Fruit fly (Drosophila melanogaster) whole organism, wandering third instar larva: ENCODE measurements around the gene tup.

Source experiments
- Abd-B ChIP-seq: fragments of >200 bp; optimal IDR thresholded peaks from 2 replicates; lab custom pipeline; 2017; ENCODE audit warnings: missing biosample characterization, missing genetic modification characterization
- CG32264 ChIP-seq: fragments of 200-800 bp; sonication (Bioruptor generic); optimal IDR thresholded peaks from 2 replicates; lab custom pipeline; 2016; ENCODE audit warnings: missing biosample characterization, missing genetic modification characterization
- CG9705 ChIP-seq: fragments of 200-800 bp; sonication (Bioruptor generic); optimal IDR thresholded peaks from 2 replicates; lab custom pipeline; 2018; ENCODE audit warnings: missing biosample characterization, mild to moderate bottlenecking, missing genetic modification characterization
- CrebA ChIP-seq: fragments of 200-800 bp; sonication (Bioruptor generic); optimal IDR thresholded peaks from 2 replicates; lab custom pipeline; 2016; ENCODE audit warnings: missing biosample characterization, mild to moderate bottlenecking, missing genetic modification characterization, borderline replicate concordance
- Dfd ChIP-seq: fragments of >200 bp; optimal IDR thresholded peaks from 2 replicates; lab custom pipeline; 2017; ENCODE audit warnings: missing biosample characterization, missing genetic modification characterization
- Dif ChIP-seq: fragments of 200-275, 200-300 bp; sonication (Bioruptor generic); optimal IDR thresholded peaks from 2 replicates; lab custom pipeline; 2018; ENCODE audit warnings: missing biosample characterization, missing genetic modification characterization; ENCODE audit not compliant: partially characterized antibody
- GATAd ChIP-seq: sonication (Bioruptor generic); optimal IDR thresholded peaks from 2 replicates; lab custom pipeline; 2016; ENCODE audit warnings: missing biosample characterization, missing genetic modification characterization
- HLH106 ChIP-seq: fragments of 200-800 bp; optimal IDR thresholded peaks from 3 replicates; lab custom pipeline; 2019; ENCODE audit warnings: missing biosample characterization, mild to moderate bottlenecking, missing genetic modification characterization, moderate library complexity
- Hnf4 ChIP-seq: fragments of 200-800 bp; sonication (Bioruptor generic); optimal IDR thresholded peaks from 2 replicates; lab custom pipeline; 2016; ENCODE audit warnings: missing biosample characterization, mild to moderate bottlenecking, missing genetic modification characterization
- Hr78 ChIP-seq: fragments of >200 bp; optimal IDR thresholded peaks from 2 replicates; lab custom pipeline; 2017; ENCODE audit warnings: missing biosample characterization, missing genetic modification characterization
- Hr83 ChIP-seq: fragments of 200-300 bp; sonication (Bioruptor generic); optimal IDR thresholded peaks from 2 replicates; lab custom pipeline; 2016; ENCODE audit warnings: missing biosample characterization, mild to moderate bottlenecking, missing genetic modification characterization, moderate library complexity; ENCODE audit not compliant: poor library complexity, severe bottlenecking
- Jra ChIP-seq: sonication (Bioruptor generic); optimal IDR thresholded peaks from 2 replicates; lab custom pipeline; 2016; ENCODE audit warnings: missing biosample characterization, missing genetic modification characterization
- Mio ChIP-seq: sonication (Bioruptor generic); optimal IDR thresholded peaks from 2 replicates; lab custom pipeline; 2016; ENCODE audit warnings: missing biosample characterization, missing genetic modification characterization
- Myc ChIP-seq: fragments of >200 bp; optimal IDR thresholded peaks from 2 replicates; lab custom pipeline; 2017
- N ChIP-seq: fragments of >200 bp; optimal IDR thresholded peaks from 2 replicates; lab custom pipeline; 2018; ENCODE audit warnings: missing biosample characterization, missing external identifiers, missing genetic modification characterization
- OdsH ChIP-seq: fragments of 200-800 bp; sonication (Bioruptor generic); optimal IDR thresholded peaks from 2 replicates; lab custom pipeline; 2016; ENCODE audit warnings: missing biosample characterization, mild to moderate bottlenecking, missing genetic modification characterization
- Rel ChIP-seq, 2 experiments: fragments of 200-800 bp; sonication (Bioruptor generic) in 1 of 2; optimal IDR thresholded peaks; 2 replicates in 1 of 2; 3 replicates in 1 of 2; lab custom pipeline; 2016 to 2019; ENCODE audit warnings: mild to moderate bottlenecking in 2 of 2, missing biosample characterization in 2 of 2, missing genetic modification characterization in 2 of 2, moderate library complexity in 1 of 2
- Sp1 ChIP-seq: fragments of 200-800 bp; sonication (Bioruptor generic); optimal IDR thresholded peaks from 3 replicates; lab custom pipeline; 2019; ENCODE audit warnings: missing biosample characterization, mild to moderate bottlenecking, missing genetic modification characterization, moderate library complexity
- Vsx2 ChIP-seq: fragments of 200-300, 225-300 bp; sonication (Bioruptor generic); optimal IDR thresholded peaks from 2 replicates; lab custom pipeline; 2018; ENCODE audit warnings: missing biosample characterization, missing genetic modification characterization; ENCODE audit not compliant: partially characterized antibody
- br ChIP-seq: fragments of 200-800 bp; sonication (Bioruptor generic); optimal IDR thresholded peaks from 2 replicates; lab custom pipeline; 2016; ENCODE audit warnings: missing biosample characterization, missing genetic modification characterization
- brk ChIP-seq: fragments of 200-800 bp; sonication (Bioruptor generic); optimal IDR thresholded peaks from 2 replicates; lab custom pipeline; 2016; ENCODE audit warnings: missing biosample characterization, mild to moderate bottlenecking, missing genetic modification characterization
- dl ChIP-seq, 2 experiments: fragments of 175-275, 200-275 bp in 1 of 2; fragments of 200-275 bp in 1 of 2; sonication (Bioruptor generic); optimal IDR thresholded peaks; lab custom pipeline; 2018; ENCODE audit warnings: mild to moderate bottlenecking in 2 of 2, missing biosample characterization in 2 of 2, missing genetic modification characterization in 2 of 2, moderate library complexity in 2 of 2; ENCODE audit not compliant: partially characterized antibody in 2 of 2, insufficient read depth in 1 of 2
- dmrt93B ChIP-seq: fragments of 200-800 bp; sonication (Bioruptor generic); optimal IDR thresholded peaks from 2 replicates; lab custom pipeline; 2018; ENCODE audit warnings: missing biosample characterization, mild to moderate bottlenecking, missing genetic modification characterization
- dsf ChIP-seq: sonication (Bioruptor generic); optimal IDR thresholded peaks from 2 replicates; lab custom pipeline; 2016; ENCODE audit warnings: missing biosample characterization, missing genetic modification characterization, borderline replicate concordance
- ey ChIP-seq: fragments of 200-800 bp; sonication (Bioruptor generic); optimal IDR thresholded peaks from 2 replicates; lab custom pipeline; 2016; ENCODE audit warnings: missing biosample characterization, missing genetic modification characterization
- foxo ChIP-seq, 2 experiments: fragments of 200-800 bp; sonication (Bioruptor generic); optimal IDR thresholded peaks; 2 replicates in 1 of 2; 3 replicates in 1 of 2; lab custom pipeline; 2016 to 2017; ENCODE audit warnings: missing biosample characterization in 2 of 2, missing genetic modification characterization in 2 of 2
- fru ChIP-seq: fragments of 200-800 bp; sonication (Bioruptor generic); optimal IDR thresholded peaks from 3 replicates; lab custom pipeline; 2016; ENCODE audit warnings: missing biosample characterization, mild to moderate bottlenecking, missing genetic modification characterization
- h ChIP-seq: fragments of 200-800 bp; sonication (Bioruptor generic); optimal IDR thresholded peaks from 3 replicates; lab custom pipeline; 2016; ENCODE audit warnings: missing biosample characterization, mild to moderate bottlenecking, missing genetic modification characterization
- jim ChIP-seq: fragments of 175-275, 200-325 bp; sonication (Bioruptor generic); optimal IDR thresholded peaks from 2 replicates; lab custom pipeline; 2016; ENCODE audit warnings: missing biosample characterization, mild to moderate bottlenecking, missing genetic modification characterization
- lola ChIP-seq: fragments of >200 bp; optimal IDR thresholded peaks from 2 replicates; lab custom pipeline; 2017; ENCODE audit warnings: missing biosample characterization, missing genetic modification characterization
- pan ChIP-seq: fragments of >200 bp; optimal IDR thresholded peaks from 2 replicates; lab custom pipeline; 2017
- psq ChIP-seq: fragments of 200-800 bp; sonication (Bioruptor generic); optimal IDR thresholded peaks from 3 replicates; lab custom pipeline; 2017; ENCODE audit warnings: missing biosample characterization, mild to moderate bottlenecking, missing genetic modification characterization, moderate library complexity
- rgr ChIP-seq: fragments of 200-800 bp; sonication (Bioruptor generic); optimal IDR thresholded peaks from 3 replicates; lab custom pipeline; 2016; ENCODE audit warnings: missing biosample characterization, mild to moderate bottlenecking, missing genetic modification characterization
- sage ChIP-seq: fragments of 200-800 bp; sonication (Bioruptor generic); optimal IDR thresholded peaks from 2 replicates; lab custom pipeline; 2016; ENCODE audit warnings: missing biosample characterization, mild to moderate bottlenecking, missing genetic modification characterization
- sv ChIP-seq: fragments of 200-800 bp; sonication (Bioruptor generic); optimal IDR thresholded peaks from 3 replicates; lab custom pipeline; 2016; ENCODE audit warnings: missing biosample characterization, missing genetic modification characterization
- tai ChIP-seq: sonication (Bioruptor generic); optimal IDR thresholded peaks from 2 replicates; lab custom pipeline; 2016; ENCODE audit warnings: missing biosample characterization, missing genetic modification characterization
- usp ChIP-seq: fragments of >200 bp; optimal IDR thresholded peaks from 2 replicates; lab custom pipeline; 2017; ENCODE audit warnings: missing biosample characterization, missing genetic modification characterization
- woc ChIP-seq: sonication (Bioruptor generic); optimal IDR thresholded peaks from 2 replicates; lab custom pipeline; 2016; ENCODE audit warnings: missing biosample characterization, mild to moderate bottlenecking, missing genetic modification characterization

Gene tup

dm6 chr2L:18894998-18895732 is 14.1 kb upstream of the tup start:
- TF ChIP-seq dsf (no peak), foxo (GFP tag; optimal IDR thresholded peaks at IDR 0.05; lab: Kevin White, UChicago) (peak in 1 of 2 experiments; percentile 26), usp (GFP tag; lab: Kevin White, UChicago) (no peak), Sp1 (peak; percentile 5), sage (no peak), HLH106 (tag; lab: Kevin White, UChicago) (peak; percentile 50), Dif (GFP tag; lab: Kevin White, UChicago) (no peak)

dm6 chr2L:18890087-18890486 is 9.0 kb upstream of the tup start:
- peak; percentile 64 for TF ChIP-seq sv (GFP tag; lab: Kevin White, UChicago)
- TF ChIP-seq dmrt93B (GFP tag; lab: Kevin White, UChicago), result peak; percentile 28
- peak; percentile 55 for TF ChIP-seq psq (GFP tag; lab: Kevin White, UChicago)
- no peak for TF ChIP-seq GATAd (GFP tag; lab: Kevin White, UChicago)
- peak; percentile 76 for TF ChIP-seq rgr
- peak; percentile 46 for TF ChIP-seq CG32264 (GFP tag; lab: Kevin White, UChicago)
- TF ChIP-seq Rel (GFP tag; optimal IDR thresholded peaks at IDR 0.05; lab: Kevin White, UChicago), result no peak
- TF ChIP-seq Rel (tag; optimal IDR thresholded peaks at IDR 0.05; lab: Kevin White, UChicago), result peak; percentile 7
- TF ChIP-seq foxo (GFP tag; optimal IDR thresholded peaks at IDR 0.05; lab: Kevin White, UChicago), result peak; percentile 27 to 83
- peak; percentile 67 for TF ChIP-seq OdsH
- peak; percentile 88 for TF ChIP-seq h (GFP tag; lab: Kevin White, UChicago)
- no peak for TF ChIP-seq Vsx2 (GFP tag; lab: Kevin White, UChicago)
- TF ChIP-seq sage, result peak; percentile 59
- no peak for TF ChIP-seq lola (GFP tag; lab: Kevin White, UChicago)
- TF ChIP-seq Mio, result no peak
- TF ChIP-seq usp (GFP tag; lab: Kevin White, UChicago), result no peak
- no peak for TF ChIP-seq Dfd
- TF ChIP-seq Hnf4 (GFP tag; lab: Kevin White, UChicago), result peak; percentile 79
- peak; percentile 38 for TF ChIP-seq CG9705 (GFP tag; lab: Kevin White, UChicago)
- no peak for TF ChIP-seq tai (GFP tag; lab: Kevin White, UChicago)
- no peak for TF ChIP-seq N
- no peak for TF ChIP-seq Myc (lab: Kevin White, UChicago)
- TF ChIP-seq fru (GFP tag; lab: Kevin White, UChicago), result peak; percentile 81
- TF ChIP-seq pan (lab: Kevin White, UChicago), result no peak
- peak; percentile 69 for TF ChIP-seq Sp1
- no peak for TF ChIP-seq Hr78
- TF ChIP-seq dl (GFP tag; optimal IDR thresholded peaks at IDR 0.05; lab: Kevin White, UChicago; ENCODE audit: insufficient read depth in 1 of 2, partially characterized antibody in 2 of 2), result no peak
- peak; percentile 75 for TF ChIP-seq HLH106 (tag; lab: Kevin White, UChicago)
- no peak for TF ChIP-seq dsf
- peak; percentile 83 for TF ChIP-seq ey (GFP tag; lab: Kevin White, UChicago)
- no peak for TF ChIP-seq CrebA (GFP tag; lab: Kevin White, UChicago)
- TF ChIP-seq Jra, result peak; percentile 46
- TF ChIP-seq Abd-B (GFP tag; lab: Kevin White, UChicago), result no peak
- no peak for TF ChIP-seq Hr83 (GFP tag; lab: Kevin White, UChicago)
- peak; percentile 57 for TF ChIP-seq brk (GFP tag; lab: Kevin White, UChicago)
- TF ChIP-seq jim (GFP tag; lab: Kevin White, UChicago), result no peak
- TF ChIP-seq woc (GFP tag; lab: Kevin White, UChicago), result peak; percentile 60
- TF ChIP-seq br (GFP tag; lab: Kevin White, UChicago), result peak; percentile 83
- no peak for TF ChIP-seq Dif (GFP tag; lab: Kevin White, UChicago)
